Fruit fly (Drosophila melanogaster) whole organism, adult: Measurements from ENCODE around the gene CG5162.

Experiments
- Hr96 ChIP-seq: fragments of 200-800 bp; sonication (Bioruptor generic); optimal IDR thresholded peaks from 2 replicates; lab custom pipeline; 2016; ENCODE audit warnings: missing biosample characterization, missing genetic modification characterization
- cic ChIP-seq: fragments of 200-800 bp; sonication (Bioruptor generic); optimal IDR thresholded peaks from 2 replicates; lab custom pipeline; 2017; ENCODE audit warnings: missing biosample characterization, mild to moderate bottlenecking, missing genetic modification characterization, moderate library complexity

- TF ChIP-seq cic (GFP tag; lab: Kevin White, UChicago) (peak; percentile 79), Hr96 (GFP tag; lab: Kevin White, UChicago) (no peak)
Measured at dm6 chrX:17186432-17186831, 28.7 kb upstream of the CG5162 start.
